Fruit fly (Drosophila melanogaster) whole organism, pupa: ENCODE data around the gene CG7715.

ENCODE experiments used
- CG12605 ChIP-seq: fragments of 200-800 bp; sonication (Bioruptor generic); IDR thresholded peaks from 2 replicates; pipeline ENCODE4 v1.3.6; 2022; ENCODE audit warnings: missing biosample characterization, missing genetic modification characterization
- CG13204 ChIP-seq: fragments of 200-800 bp; sonication (Bioruptor generic); optimal IDR thresholded peaks from 2 replicates; lab custom pipeline; 2018; ENCODE audit warnings: missing biosample characterization, mild to moderate bottlenecking, missing genetic modification characterization, moderate library complexity
- CG15710 ChIP-seq: fragments of 200-800 bp; sonication (Bioruptor generic); optimal IDR thresholded peaks from 2 replicates; lab custom pipeline; 2018; ENCODE audit warnings: missing biosample characterization, mild to moderate bottlenecking, missing genetic modification characterization, moderate library complexity
- CG32121 ChIP-seq: fragments of 200-800 bp; sonication (Bioruptor generic); IDR thresholded peaks from 2 replicates; pipeline ENCODE4 v1.3.6; 2022; ENCODE audit warnings: missing biosample characterization, missing genetic modification characterization
- CG34367 ChIP-seq: fragments of 200-800 bp; sonication (Bioruptor generic); optimal IDR thresholded peaks from 2 replicates; lab custom pipeline; 2018; ENCODE audit warnings: missing biosample characterization, mild to moderate bottlenecking, missing genetic modification characterization
- CG4496 ChIP-seq: fragments of 200-800 bp; sonication (Bioruptor generic); IDR thresholded peaks from 3 replicates; pipeline ENCODE4 v1.3.6; 2022; ENCODE audit warnings: missing biosample characterization, missing genetic modification characterization
- CG8159 ChIP-seq: fragments of 200-800 bp; sonication (Bioruptor generic); optimal IDR thresholded peaks from 3 replicates; lab custom pipeline; 2018; ENCODE audit warnings: missing biosample characterization, mild to moderate bottlenecking, missing genetic modification characterization, moderate library complexity
- D1 ChIP-seq: fragments of 200-800 bp; sonication (Bioruptor generic); optimal IDR thresholded peaks from 2 replicates; lab custom pipeline; 2018; ENCODE audit warnings: missing biosample characterization, mild to moderate bottlenecking, missing genetic modification characterization, moderate library complexity
- EcR ChIP-seq: fragments of 200-800 bp; sonication (Bioruptor generic); optimal IDR thresholded peaks from 3 replicates; lab custom pipeline; 2019; ENCODE audit warnings: missing biosample characterization, missing genetic modification characterization, mild to moderate bottlenecking, moderate library complexity, missing genetic modification reagents
- Snoo ChIP-seq: fragments of 200-800 bp; sonication (Bioruptor generic); optimal IDR thresholded peaks from 3 replicates; lab custom pipeline; 2017; ENCODE audit warnings: missing biosample characterization, mild to moderate bottlenecking, missing genetic modification characterization, inconsistent platforms
- fd96Ca ChIP-seq: fragments of 200-800 bp; sonication (Bioruptor generic); IDR thresholded peaks from 3 replicates; pipeline ENCODE4 v1.3.6; 2022; ENCODE audit warnings: missing biosample characterization, missing genetic modification characterization
- gl ChIP-seq: fragments of 200-800 bp; sonication (Bioruptor generic); optimal IDR thresholded peaks from 2 replicates; lab custom pipeline; 2018; ENCODE audit warnings: missing biosample characterization, mild to moderate bottlenecking, missing genetic modification characterization
- rn ChIP-seq: fragments of 200-800 bp; sonication (Bioruptor generic); IDR thresholded peaks from 2 replicates; pipeline ENCODE4 v1.3.6; 2022; ENCODE audit warnings: missing biosample characterization, missing genetic modification characterization

- TF ChIP-seq EcR (GFP tag; lab: Kevin White, UChicago) (peak; percentile 39), CG8159 (tag; lab: Kevin White, UChicago) (no peak), CG4496 (peak; percentile 45; the same call in 1 of the 3 replicates), CG15710 (tag; lab: Kevin White, UChicago) (no peak), fd96Ca (GFP tag; lab: Robert Waterston, UW) (no peak), D1 (tag; lab: Kevin White, UChicago) (no peak), rn (GFP tag; lab: Robert Waterston, UW) (no peak), gl (no peak), CG13204 (peak; percentile 69), CG34367 (tag; lab: Kevin White, UChicago) (no peak), CG32121 (no peak), Snoo (no peak), CG12605 (GFP tag; lab: Robert Waterston, UW) (peak; percentile 8; the same call in 1 of the 2 replicates)
Observed at dm6 chr3R:18739978-18740954, 12.0 kb upstream of the CG7715 start.
